Fruit fly (Drosophila melanogaster): ENCODE data around the gene Septin1.

The Septin1 gene

DNA sequence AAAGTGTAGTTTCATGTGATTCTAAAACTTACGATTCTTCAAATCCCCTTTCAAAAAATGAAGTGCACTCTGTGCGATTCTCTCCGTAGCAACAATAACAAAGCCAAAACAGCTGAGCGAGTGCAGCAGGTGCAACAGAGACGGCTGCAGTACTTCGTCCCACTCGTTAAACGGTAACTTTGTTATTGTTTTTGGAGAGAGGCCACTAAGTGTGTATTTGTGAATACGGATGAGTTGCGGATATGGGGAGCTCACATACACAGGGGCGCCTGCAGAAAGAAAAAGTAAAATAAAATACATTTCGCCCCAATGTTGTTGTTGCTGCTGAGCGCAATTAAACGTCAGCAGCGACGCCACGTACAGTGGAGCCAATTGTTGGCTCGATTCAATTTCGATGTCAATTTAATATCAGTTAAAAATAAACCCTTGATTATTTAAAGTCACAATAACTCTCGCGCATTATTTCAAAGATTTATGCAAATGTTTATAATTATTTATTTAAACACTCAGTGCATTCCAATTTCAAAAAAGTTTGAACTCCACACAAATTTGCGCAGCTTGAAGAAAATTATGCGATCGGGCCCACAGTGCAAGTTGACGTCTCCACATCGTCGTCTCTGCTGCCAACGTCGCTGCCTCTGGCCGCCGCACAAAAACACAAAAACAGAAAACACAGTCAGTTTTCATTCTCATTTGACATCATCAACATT, 9.4 kb downstream of the Septin1 start (continued):
- TF ChIP-seq tll (GFP tag; optimal IDR thresholded peaks at IDR 0.05): peak in 1 of 2 experiments; percentile 47
- peak; percentile 56 for TF ChIP-seq CG9797 (GFP tag; optimal IDR thresholded peaks at IDR 0.05)
- TF ChIP-seq CG15601 (tag; optimal IDR thresholded peaks at IDR 0.05): peak; percentile 96
- TF ChIP-seq CG6654 (GFP tag; optimal IDR thresholded peaks at IDR 0.05): peak; percentile 91
- TF ChIP-seq CG8765 (GFP tag; IDR thresholded peaks at IDR 0.05): peak; percentile 92
- TF ChIP-seq Sox102F (GFP tag; optimal IDR thresholded peaks at IDR 0.05): peak; percentile 98
- TF ChIP-seq CG6683 (GFP tag; optimal IDR thresholded peaks at IDR 0.05): peak; percentile 96
- peak; percentile 94 for TF ChIP-seq CG9609 (GFP tag; optimal IDR thresholded peaks at IDR 0.05)
- no peak for TF ChIP-seq Hr39 (optimal IDR thresholded peaks at IDR 0.05)
- peak; percentile 95 for TF ChIP-seq peb (GFP tag; IDR thresholded peaks at IDR 0.05)
- peak; percentile 88 for TF ChIP-seq HmgD (GFP tag; optimal IDR thresholded peaks at IDR 0.05)
- peak; percentile 5 for TF ChIP-seq CG7745 (tag; optimal IDR thresholded peaks at IDR 0.05)
- peak; percentile 95 for TF ChIP-seq Side (GFP tag; optimal IDR thresholded peaks at IDR 0.05)
- TF ChIP-seq Sry-β (GFP tag; optimal IDR thresholded peaks at IDR 0.05): peak; percentile 62
- TF ChIP-seq CG6272 (GFP tag; IDR thresholded peaks at IDR 0.05): peak; percentile 93
- TF ChIP-seq Kr (GFP tag; optimal IDR thresholded peaks at IDR 0.05): no peak
- peak; percentile 84 for TF ChIP-seq wek (GFP tag; optimal IDR thresholded peaks at IDR 0.05)
- TF ChIP-seq CG6813 (GFP tag; optimal IDR thresholded peaks at IDR 0.05): peak; percentile 98
- TF ChIP-seq CG4424 (GFP tag; optimal IDR thresholded peaks at IDR 0.05): peak; percentile 98
- TF ChIP-seq Pdp1 (GFP tag; optimal IDR thresholded peaks at IDR 0.05): peak; percentile 93 to 98
- TF ChIP-seq hbn (GFP tag; IDR thresholded peaks at IDR 0.05; ENCODE audit: partially characterized antibody): no peak
- peak; percentile 95 for TF ChIP-seq D19A (tag; optimal IDR thresholded peaks at IDR 0.05)
- peak; percentile 98 for TF ChIP-seq unpg (GFP tag; optimal IDR thresholded peaks at IDR 0.05)
- peak; percentile 92 for TF ChIP-seq CG2889 (GFP tag; IDR thresholded peaks at IDR 0.05)
- TF ChIP-seq Hsf (GFP tag; optimal IDR thresholded peaks at IDR 0.05): peak; percentile 98
- peak; percentile 90 for TF ChIP-seq ERR (GFP tag; optimal IDR thresholded peaks at IDR 0.05)
- TF ChIP-seq btn (GFP tag; optimal IDR thresholded peaks at IDR 0.05): peak; percentile 86
- peak; percentile 84 for TF ChIP-seq sens-2 (GFP tag; IDR thresholded peaks at IDR 0.05)
- TF ChIP-seq Dbx (GFP tag; IDR thresholded peaks at IDR 0.05): peak; percentile 97
- peak; percentile 99 for TF ChIP-seq NfI (GFP tag; optimal IDR thresholded peaks at IDR 0.05)
- peak; percentile 95 for TF ChIP-seq CG33557 (GFP tag; optimal IDR thresholded peaks at IDR 0.05)
- TF ChIP-seq CG8944 (GFP tag; optimal IDR thresholded peaks at IDR 0.05): peak; percentile 92
- TF ChIP-seq CG17186 (GFP tag; optimal IDR thresholded peaks at IDR 0.05): peak; percentile 86
- TF ChIP-seq Dref (GFP tag; IDR thresholded peaks at IDR 0.05): 0 out of 2 replicates have a peak, but pooled peaks have one; percentile 31
- peak; percentile 97 for TF ChIP-seq oc (tag; optimal IDR thresholded peaks at IDR 0.05)
- TF ChIP-seq fru (optimal IDR thresholded peaks at IDR 0.05): no peak
- peak; percentile 97 for TF ChIP-seq so (GFP tag; IDR thresholded peaks at IDR 0.05)
- peak; percentile 95 for TF ChIP-seq CG32767 (GFP tag; IDR thresholded peaks at IDR 0.05)
- peak; percentile 99 for TF ChIP-seq BtbVII (GFP tag; optimal IDR thresholded peaks at IDR 0.05)
- peak; percentile 96 for TF ChIP-seq danr (GFP tag; IDR thresholded peaks at IDR 0.05)
- TF ChIP-seq CG10654 (GFP tag; optimal IDR thresholded peaks at IDR 0.05): peak; percentile 96
- TF ChIP-seq CG12744 (GFP tag; optimal IDR thresholded peaks at IDR 0.05): peak; percentile 96
- TF ChIP-seq aop (GFP tag; IDR thresholded peaks at IDR 0.05): peak; percentile 82
- TF ChIP-seq CG3838 (GFP tag; optimal IDR thresholded peaks at IDR 0.05): peak; percentile 90
- peak; percentile 99 for TF ChIP-seq dysf (GFP tag; IDR thresholded peaks at IDR 0.05)
- TF ChIP-seq Six4 (GFP tag; optimal IDR thresholded peaks at IDR 0.05): peak; percentile 95
- no peak for TF ChIP-seq CG8478 (optimal IDR thresholded peaks at IDR 0.05)
- peak; percentile 94 for TF ChIP-seq NFAT (GFP tag; IDR thresholded peaks at IDR 0.05)
- peak; percentile 94 for TF ChIP-seq gsb (GFP tag; IDR thresholded peaks at IDR 0.05)
- peak; percentile 98 for TF ChIP-seq tio (GFP tag; optimal IDR thresholded peaks at IDR 0.05)
- TF ChIP-seq ftz-f1 (GFP tag; optimal IDR thresholded peaks at IDR 0.05): peak; percentile 49

Measured in whole organism, embryonic.